Worm (Caenorhabditis elegans): ENCODE data around the gene cyp-13A1.

- no peak for TF ChIP-seq mls-2 (tag; optimal IDR thresholded peaks at IDR 0.05)
- no peak for TF ChIP-seq unc-62 (GFP tag; optimal IDR thresholded peaks at IDR 0.05)
- no peak for TF ChIP-seq sem-2 (GFP tag; optimal IDR thresholded peaks at IDR 0.05)
- TF ChIP-seq nhr-28 (tag; optimal IDR thresholded peaks at IDR 0.05), result no peak
Observed at ce11 chrII:9793197-9793596, 11.4 kb upstream of the cyp-13A1 start, which contains the start of gene cyp-13A3.

All from whole organism, mixed stage, embryonic.